Worm (Caenorhabditis elegans) whole organism, L4 larva: Measurements from ENCODE around the gene F10D2.16.
A peak's percentile ranks its signal among the peaks of the same experiment; 100 is the strongest.

Source experiments
- F10B5.3 ChIP-seq: sonication (generic microtip); optimal IDR thresholded peaks from 2 replicates; lab custom pipeline; 2016; ENCODE audit warnings: mild to moderate bottlenecking, missing genetic modification characterization, missing compliant biosample characterization
- F26F4.8 ChIP-seq: fragments of 200-800 bp; sonication (Bioruptor generic); conservative IDR thresholded peaks from 2 replicates; pipeline ENCODE4 v1.3.6; 2022; ENCODE audit warnings: missing genetic modification characterization, missing compliant biosample characterization
- F49E8.2 ChIP-seq: sonication (generic microtip); optimal IDR thresholded peaks from 2 replicates; lab custom pipeline; 2016; ENCODE audit warnings: missing compliant biosample characterization, mild to moderate bottlenecking, missing genetic modification characterization, borderline replicate concordance
- R02D3.7 ChIP-seq: fragments of 150-350 bp; sonication (generic microtip); optimal IDR thresholded peaks from 3 replicates; lab custom pipeline; 2014; ENCODE audit warnings: missing biosample characterization, missing genetic modification characterization
- T26A8.4 ChIP-seq: fragments of 200-800 bp; sonication (Bioruptor generic); IDR thresholded peaks from 2 replicates; pipeline ENCODE4 v1.3.6; 2022; ENCODE audit warnings: missing genetic modification characterization, missing compliant biosample characterization
- Y105C5A.15 ChIP-seq: fragments of 200-800 bp; sonication (Bioruptor generic); IDR thresholded peaks from 2 replicates; pipeline ENCODE4 v1.3.6; 2022; ENCODE audit warnings: missing genetic modification characterization, missing compliant biosample characterization
- Y48G9A.11 ChIP-seq: fragments of 200-800 bp; sonication (Bioruptor generic); IDR thresholded peaks from 2 replicates; pipeline ENCODE4 v1.3.6; 2022; ENCODE audit warnings: missing genetic modification reagents, missing genetic modification characterization, missing compliant biosample characterization
- ZK546.5 ChIP-seq, 2 experiments: sonication (generic microtip); optimal IDR thresholded peaks; 2 replicates each; lab custom pipeline; 2017; ENCODE audit warnings: missing biosample characterization in 2 of 2, missing genetic modification characterization in 2 of 2
- ama-1 ChIP-seq: fragments of 150-350 bp; optimal IDR thresholded peaks from 2 replicates; lab custom pipeline; 2014; ENCODE audit warnings: inconsistent platforms, mixed read lengths
- ceh-28 ChIP-seq: fragments of 150-350 bp; optimal IDR thresholded peaks from 2 replicates; lab custom pipeline; 2014; ENCODE audit warnings: missing biosample characterization, missing genetic modification reagents, missing genetic modification characterization
- ceh-32 ChIP-seq: sonication (generic microtip); optimal IDR thresholded peaks from 2 replicates; lab custom pipeline; 2016; ENCODE audit warnings: mild to moderate bottlenecking, missing genetic modification characterization, missing compliant biosample characterization; ENCODE audit not compliant: poor library complexity
- ceh-44 ChIP-seq: fragments of 200-800 bp; sonication (Bioruptor generic); IDR thresholded peaks from 2 replicates; pipeline ENCODE4 v1.3.6; 2022; ENCODE audit warnings: missing genetic modification reagents, missing genetic modification characterization, missing compliant biosample characterization
- ces-1 ChIP-seq: fragments of 150-350 bp; sonication (generic microtip); optimal IDR thresholded peaks from 4 replicates; lab custom pipeline; 2014; ENCODE audit warnings: missing biosample characterization, missing genetic modification reagents, missing genetic modification characterization
- ctbp-1 ChIP-seq: fragments of 200-800 bp; sonication (Bioruptor generic); IDR thresholded peaks from 2 replicates; pipeline ENCODE4 v1.3.6; 2022; ENCODE audit warnings: missing genetic modification reagents, missing genetic modification characterization, missing compliant biosample characterization
- daf-12 ChIP-seq: fragments of 150-350 bp; optimal IDR thresholded peaks from 2 replicates; lab custom pipeline; 2014; ENCODE audit warnings: missing biosample characterization, missing genetic modification reagents, missing genetic modification characterization
- daf-16 ChIP-seq, 3 experiments: sonication (generic microtip); optimal IDR thresholded peaks; 2 replicates each; lab custom pipeline; 2016 to 2017; ENCODE audit warnings: missing genetic modification characterization in 3 of 3, missing genetic modification reagents in 3 of 3, mild to moderate bottlenecking in 2 of 3, missing compliant biosample characterization in 2 of 3, missing biosample characterization in 1 of 3, moderate library complexity in 1 of 3
- daf-8 ChIP-seq: fragments of 200-800 bp; sonication (Bioruptor generic); IDR thresholded peaks from 2 replicates; pipeline ENCODE4 v1.3.6; 2022; ENCODE audit warnings: missing genetic modification characterization, missing compliant biosample characterization
- duxl-1 ChIP-seq: sonication (generic microtip); optimal IDR thresholded peaks from 2 replicates; lab custom pipeline; 2016; ENCODE audit warnings: mild to moderate bottlenecking, missing genetic modification characterization, moderate library complexity, missing compliant biosample characterization; ENCODE audit not compliant: poor library complexity
- dve-1 ChIP-seq: sonication (generic microtip); optimal IDR thresholded peaks from 2 replicates; lab custom pipeline; 2017; ENCODE audit warnings: antibody characterized with exemption, mild to moderate bottlenecking, missing genetic modification characterization, missing compliant biosample characterization; ENCODE audit not compliant: insufficient read depth
- egl-27 ChIP-seq: sonication (generic microtip); optimal IDR thresholded peaks from 3 replicates; lab custom pipeline; 2017; ENCODE audit warnings: missing biosample characterization, missing genetic modification reagents, missing genetic modification characterization
- egl-43 ChIP-seq: fragments of 200-800 bp; sonication (Bioruptor generic); IDR thresholded peaks from 2 replicates; pipeline ENCODE4 v1.3.6; 2022; ENCODE audit warnings: missing genetic modification reagents, missing genetic modification characterization, missing compliant biosample characterization
- fos-1 ChIP-seq: fragments of 150-350 bp; optimal IDR thresholded peaks from 2 replicates; lab custom pipeline; 2014; ENCODE audit warnings: missing biosample characterization, missing genetic modification characterization
- hif-1 ChIP-seq, 2 experiments: sonication (generic microtip); optimal IDR thresholded peaks; 2 replicates each; lab custom pipeline; 2016 to 2017; ENCODE audit warnings: missing compliant biosample characterization in 2 of 2, missing genetic modification characterization in 2 of 2, missing genetic modification reagents in 2 of 2, missing genotype in 2 of 2, mild to moderate bottlenecking in 1 of 2
- hlh-11 ChIP-seq: fragments of 200-800 bp; sonication (Bioruptor generic); optimal IDR thresholded peaks from 2 replicates; lab custom pipeline; 2018; ENCODE audit warnings: mild to moderate bottlenecking, missing genetic modification characterization, missing compliant biosample characterization
- hlh-30 ChIP-seq: sonication (generic microtip); optimal IDR thresholded peaks from 2 replicates; lab custom pipeline; 2017; ENCODE audit warnings: antibody characterized with exemption, mild to moderate bottlenecking, missing genetic modification characterization, missing compliant biosample characterization; ENCODE audit not compliant: insufficient read depth
- lim-7 ChIP-seq: fragments of 200-800 bp; sonication (Bioruptor generic); IDR thresholded peaks from 2 replicates; pipeline ENCODE4 v1.3.6; 2022; ENCODE audit warnings: missing genetic modification characterization, missing compliant biosample characterization
- lin-1 ChIP-seq: fragments of 200-800 bp; sonication (Bioruptor generic); IDR thresholded peaks from 2 replicates; pipeline ENCODE4 v1.3.6; 2022; ENCODE audit warnings: missing genetic modification reagents, missing genetic modification characterization, missing compliant biosample characterization
- lin-39 ChIP-seq: fragments of 150-350 bp; optimal IDR thresholded peaks from 2 replicates; lab custom pipeline; 2014; ENCODE audit warnings: missing biosample characterization, missing genetic modification reagents, missing genetic modification characterization
- madf-9 ChIP-seq: fragments of 200-800 bp; sonication (Bioruptor generic); conservative IDR thresholded peaks from 2 replicates; pipeline ENCODE4 v1.3.6; 2022; ENCODE audit warnings: missing genetic modification reagents, missing genetic modification characterization, missing compliant biosample characterization
- mdl-1 ChIP-seq, 2 experiments: fragments of 150-350 bp in 1 of 2; sonication (generic microtip) in 1 of 2; optimal IDR thresholded peaks; 2 replicates each; lab custom pipeline; 2014 to 2017; ENCODE audit warnings: missing biosample characterization in 2 of 2, missing genetic modification characterization in 2 of 2
- mdt-29 ChIP-seq: fragments of 200-800 bp; sonication (Bioruptor generic); IDR thresholded peaks from 2 replicates; pipeline ENCODE4 v1.3.6; 2022; ENCODE audit warnings: missing genetic modification reagents, missing genetic modification characterization, missing compliant biosample characterization
- mep-1 ChIP-seq: fragments of 150-350 bp; sonication (generic microtip); optimal IDR thresholded peaks from 3 replicates; lab custom pipeline; 2014; ENCODE audit warnings: missing biosample characterization, missing genetic modification characterization
- mes-2 ChIP-seq: sonication (generic microtip); optimal IDR thresholded peaks from 2 replicates; lab custom pipeline; 2016; ENCODE audit warnings: missing genotype, mild to moderate bottlenecking, missing genetic modification characterization, missing compliant biosample characterization; ENCODE audit not compliant: poor library complexity, severe bottlenecking
- nhr-102 ChIP-seq: sonication (generic microtip); optimal IDR thresholded peaks from 2 replicates; lab custom pipeline; 2016; ENCODE audit warnings: mild to moderate bottlenecking, missing genetic modification characterization, moderate library complexity, missing compliant biosample characterization
- nhr-237 ChIP-seq: sonication (generic microtip); optimal IDR thresholded peaks from 2 replicates; lab custom pipeline; 2017; ENCODE audit warnings: missing biosample characterization, missing genetic modification characterization
- nhr-25 ChIP-seq: sonication (generic microtip); optimal IDR thresholded peaks from 2 replicates; lab custom pipeline; 2017; ENCODE audit warnings: missing genetic modification characterization, mild to moderate bottlenecking, missing compliant biosample characterization, antibody characterized with exemption, moderate library complexity, borderline replicate concordance; ENCODE audit not compliant: insufficient read depth
- nhr-77 ChIP-seq: fragments of 150-350 bp; optimal IDR thresholded peaks from 2 replicates; lab custom pipeline; 2014; ENCODE audit warnings: missing biosample characterization, missing genetic modification characterization
- php-3 ChIP-seq: fragments of 200-800 bp; sonication (Bioruptor generic); IDR thresholded peaks from 2 replicates; pipeline ENCODE4 v1.3.6; 2022; ENCODE audit warnings: missing genetic modification reagents, missing genetic modification characterization, missing compliant biosample characterization
- pqm-1 ChIP-seq: sonication (generic microtip); optimal IDR thresholded peaks from 2 replicates; lab custom pipeline; 2017; ENCODE audit warnings: missing biosample characterization, missing genetic modification characterization
- saeg-2 ChIP-seq: fragments of 200-800 bp; sonication (Bioruptor generic); IDR thresholded peaks from 2 replicates; pipeline ENCODE4 v1.3.6; 2022; ENCODE audit warnings: missing genetic modification reagents, missing genetic modification characterization, missing compliant biosample characterization
- tag-97 ChIP-seq: fragments of 200-800 bp; sonication (Bioruptor generic); IDR thresholded peaks from 2 replicates; pipeline ENCODE4 v1.3.6; 2022; ENCODE audit warnings: missing genetic modification characterization, missing compliant biosample characterization
- unc-39 ChIP-seq: sonication (generic microtip); optimal IDR thresholded peaks from 2 replicates; lab custom pipeline; 2017; ENCODE audit warnings: missing biosample characterization, missing genetic modification characterization
- zfp-2 ChIP-seq: sonication (generic microtip); optimal IDR thresholded peaks from 2 replicates; lab custom pipeline; 2016; ENCODE audit warnings: mild to moderate bottlenecking, missing genetic modification characterization, missing compliant biosample characterization
- zip-11 ChIP-seq: fragments of 200-800 bp; sonication (Bioruptor generic); IDR thresholded peaks from 2 replicates; pipeline ENCODE4 v1.3.6; 2022; ENCODE audit warnings: missing genetic modification characterization, missing compliant biosample characterization
- ztf-7 ChIP-seq: fragments of 150-350 bp; optimal IDR thresholded peaks from 2 replicates; lab custom pipeline; 2014; ENCODE audit warnings: missing biosample characterization, missing genetic modification characterization

F10D2.16 gene

ce11 chrV:7091287-7091686 lies 42.8 kb upstream of the F10D2.16 start, which contains the start of gene nhr-286:
Gene nhr-286, minus strand, starts transcription at chrV:7091610.
- TF ChIP-seq hlh-30 (tag; lab: Kevin White, UChicago) (peak; percentile 13), zip-11 (GFP tag; lab: Robert Waterston, UW) (no peak), ama-1 (peak; percentile 25), dve-1 (tag; lab: Kevin White, UChicago) (peak; percentile 32)

- TF ChIP-seq tag-97 (no peak), duxl-1 (tag; lab: Kevin White, UChicago) (peak; percentile 46), zfp-2 (tag; lab: Kevin White, UChicago) (no peak), ces-1 (GFP tag; lab: Kevin White, UChicago) (no peak), ceh-32 (no peak), saeg-2 (GFP tag; lab: Robert Waterston, UW) (0 out of 2 replicates have a peak, but pooled peaks have one; percentile 45), hif-1 (tag; optimal IDR thresholded peaks at IDR 0.05; lab: Kevin White, UChicago) (peak; percentile 26 to 95), lim-7 (GFP tag; lab: Robert Waterston, UW) (no peak), nhr-77 (peak; percentile 98), egl-27 (no peak), ctbp-1 (GFP tag; lab: Robert Waterston, UW) (0 out of 2 replicates have a peak, but pooled peaks have one; percentile 33), nhr-102 (tag; lab: Kevin White, UChicago) (peak; percentile 90), fos-1 (tag; lab: Kevin White, UChicago) (peak; percentile 0), mdl-1 (tag; optimal IDR thresholded peaks at IDR 0.05; lab: Kevin White, UChicago) (peak; percentile 82 to 97), php-3 (GFP tag; lab: Robert Waterston, UW) (0 out of 2 replicates have a peak, but pooled peaks have one; percentile 37), nhr-25 (tag; lab: Kevin White, UChicago) (peak; percentile 24), hlh-11 (peak; percentile 93), F26F4.8 (GFP tag; lab: Robert Waterston, UW) (no peak), hlh-30 (tag; lab: Kevin White, UChicago) (peak; percentile 90), ceh-44 (GFP tag; lab: Robert Waterston, UW) (no peak), lin-39 (no peak), mep-1 (tag; lab: Kevin White, UChicago) (peak; percentile 72), egl-43 (GFP tag; lab: Robert Waterston, UW) (no peak), pqm-1 (peak; percentile 57), lin-1 (peak; percentile 62; the same call in 1 of the 2 replicates), mes-2 (tag; lab: Kevin White, UChicago) (peak; percentile 57), F10B5.3 (tag; lab: Kevin White, UChicago) (no peak), daf-12 (tag; lab: Kevin White, UChicago) (no peak), ceh-28 (tag; lab: Kevin White, UChicago) (no peak), F49E8.2 (tag; lab: Kevin White, UChicago) (no peak), unc-39 (tag; lab: Kevin White, UChicago) (no peak), zip-11 (GFP tag; lab: Robert Waterston, UW) (no peak), ZK546.5 (tag; optimal IDR thresholded peaks at IDR 0.05; lab: Kevin White, UChicago) (no peak), daf-16 (GFP tag; optimal IDR thresholded peaks at IDR 0.05; lab: Kevin White, UChicago) (peak in 1 of 2 experiments; percentile 7), daf-16 (tag; optimal IDR thresholded peaks at IDR 0.05; lab: Kevin White, UChicago) (peak; percentile 84), madf-9 (GFP tag; lab: Robert Waterston, UW) (no peak), daf-8 (no peak), mdt-29 (no peak), dve-1 (tag; lab: Kevin White, UChicago) (peak; percentile 78), nhr-237 (tag; lab: Kevin White, UChicago) (no peak), T26A8.4 (GFP tag; lab: Robert Waterston, UW) (no peak), R02D3.7 (tag; lab: Kevin White, UChicago) (no peak), Y48G9A.11 (GFP tag; lab: Robert Waterston, UW) (no peak), ztf-7 (peak; percentile 32), Y105C5A.15 (no peak)
These were observed 40.2 kb upstream of the F10D2.16 start, which contains the start of gene nhr-135 for ce11 chrV:7093720-7094401. Gene nhr-135, minus strand, starts transcription at chrV:7093770.
